Fruit fly (Drosophila melanogaster): ENCODE results near the gene CG32148.

DNA sequence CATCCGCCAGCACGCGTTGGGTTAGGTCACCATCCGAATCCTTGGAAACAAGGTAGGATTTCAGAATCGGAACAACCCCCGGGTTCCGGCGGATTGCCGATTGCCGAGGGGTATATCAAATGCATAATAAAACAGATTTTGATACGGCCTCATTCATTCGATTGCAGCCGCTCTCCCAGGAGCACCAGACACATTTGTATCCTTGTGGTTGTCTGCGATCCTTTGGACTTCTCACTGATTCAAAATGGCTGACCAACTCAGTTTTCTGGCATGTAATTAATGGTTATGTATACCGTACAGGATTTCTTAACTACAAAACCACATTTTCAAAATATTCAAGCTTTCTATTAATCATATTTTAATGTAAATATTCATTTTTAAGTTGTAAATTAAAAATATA is 24.3 kb downstream of the CG32148 start:
- TF ChIP-seq CTCF (optimal IDR thresholded peaks at IDR 0.05): no peak
- no peak for TF ChIP-seq CG8478 (optimal IDR thresholded peaks at IDR 0.05)
